Fruit fly (Drosophila melanogaster): ENCODE results near the gene bnb.

Gene bnb

dm6 chrX:18774818-18775343 lies 22.6 kb downstream of the bnb start, which contains the start of gene CG6891 (continued):
- TF ChIP-seq Atf3 (GFP tag; optimal IDR thresholded peaks at IDR 0.05) (peak; percentile 20), CG15269 (tag; optimal IDR thresholded peaks at IDR 0.05) (peak; percentile 23), sd (tag; optimal IDR thresholded peaks at IDR 0.05) (peak; percentile 7), Tbp (GFP tag; optimal IDR thresholded peaks at IDR 0.05) (no peak), CG6175 (GFP tag; IDR thresholded peaks at IDR 0.05) (no peak), her (GFP tag; optimal IDR thresholded peaks at IDR 0.05) (no peak), CG12391 (tag; optimal IDR thresholded peaks at IDR 0.05) (peak; percentile 19), CG5180 (GFP tag; optimal IDR thresholded peaks at IDR 0.05) (peak; percentile 49), Ets97D (GFP tag; optimal IDR thresholded peaks at IDR 0.05) (no peak), CG15479 (GFP tag; optimal IDR thresholded peaks at IDR 0.05) (no peak), CG10462 (GFP tag; optimal IDR thresholded peaks at IDR 0.05) (no peak), B-H2 (GFP tag; optimal IDR thresholded peaks at IDR 0.05) (no peak), D (optimal IDR thresholded peaks at IDR 0.05) (no peak), D (GFP tag; optimal IDR thresholded peaks at IDR 0.05) (no peak), CG11456 (GFP tag; IDR thresholded peaks at IDR 0.05) (0 out of 3 replicates have a peak, but pooled peaks have one; percentile 25), kni (GFP tag; optimal IDR thresholded peaks at IDR 0.05) (peak; percentile 28), CG32772 (GFP tag; IDR thresholded peaks at IDR 0.05) (no peak), sim (GFP tag; IDR thresholded peaks at IDR 0.05) (no peak), sc (optimal IDR thresholded peaks at IDR 0.05) (no peak), sc (GFP tag; optimal IDR thresholded peaks at IDR 0.05) (peak; percentile 37), CrebB (tag; optimal IDR thresholded peaks at IDR 0.05) (no peak), mld (GFP tag; IDR thresholded peaks at IDR 0.05; ENCODE audit: partially characterized antibody) (no peak), Hr3 (GFP tag; optimal IDR thresholded peaks at IDR 0.05) (peak; percentile 11), en (GFP tag; optimal IDR thresholded peaks at IDR 0.05) (no peak), Pdp1 (GFP tag; optimal IDR thresholded peaks at IDR 0.05) (peak; percentile 7 to 24), zf30C (GFP tag; optimal IDR thresholded peaks at IDR 0.05) (peak; percentile 76), ATbp (GFP tag; optimal IDR thresholded peaks at IDR 0.05) (peak; percentile 7), chif (GFP tag; optimal IDR thresholded peaks at IDR 0.05) (peak; percentile 16 to 23), Hmr (GFP tag; optimal IDR thresholded peaks at IDR 0.05) (no peak), CG4360 (GFP tag; IDR thresholded peaks at IDR 0.05) (0 out of 2 replicates have a peak, but pooled peaks have one; percentile 22), Hr51 (GFP tag; optimal IDR thresholded peaks at IDR 0.05) (peak in 1 of 2 experiments; percentile 10), seq (GFP tag; IDR thresholded peaks at IDR 0.05) (no peak; the same call in 1 of the 2 replicates), Eip74EF (GFP tag; optimal IDR thresholded peaks at IDR 0.05) (peak in 1 of 2 experiments; percentile 11), Drgx (GFP tag; IDR thresholded peaks at IDR 0.05) (peak; percentile 44; the same call in 1 of the 2 replicates), jumu (GFP tag; optimal IDR thresholded peaks at IDR 0.05) (peak; percentile 5), CG8388 (GFP tag; optimal IDR thresholded peaks at IDR 0.05) (peak; percentile 21), gcm (GFP tag; optimal IDR thresholded peaks at IDR 0.05) (peak; percentile 6), CG17359 (tag; optimal IDR thresholded peaks at IDR 0.05) (peak; percentile 14), CG12769 (tag; optimal IDR thresholded peaks at IDR 0.05) (peak; percentile 26), CG10431 (GFP tag; optimal IDR thresholded peaks at IDR 0.05) (peak; percentile 47), CG31441 (GFP tag; IDR thresholded peaks at IDR 0.05) (peak; percentile 39), Blimp-1 (GFP tag; optimal IDR thresholded peaks at IDR 0.05) (peak; percentile 98), z (GFP tag; IDR thresholded peaks at IDR 0.05) (0 out of 3 replicates have a peak, but pooled peaks have one; percentile 42), CG13624 (GFP tag; optimal IDR thresholded peaks at IDR 0.05) (peak; percentile 16), Mes4 (GFP tag; optimal IDR thresholded peaks at IDR 0.05) (peak; percentile 1), esg (GFP tag; conservative IDR thresholded peaks at IDR 0.05) (0 out of 2 replicates have a peak, but pooled peaks have one; percentile 25), ewg (GFP tag; optimal IDR thresholded peaks at IDR 0.05) (peak; percentile 25), nom (GFP tag; optimal IDR thresholded peaks at IDR 0.05) (peak; percentile 54), ase (GFP tag; IDR thresholded peaks at IDR 0.05) (peak; percentile 13; the same call in 1 of the 3 replicates)
